Worm (Caenorhabditis elegans) whole organism, L2 larva: Measurements from ENCODE around the gene F38B7.2.

Source experiments
- ZK546.5 ChIP-seq: sonication (generic microtip); optimal IDR thresholded peaks from 2 replicates; lab custom pipeline; 2017; ENCODE audit warnings: missing biosample characterization, missing genetic modification characterization
- alr-1 ChIP-seq: fragments of 150-350 bp; optimal IDR thresholded peaks from 2 replicates; lab custom pipeline; 2014; ENCODE audit warnings: missing biosample characterization, missing genetic modification characterization
- elt-1 ChIP-seq: fragments of 150-350 bp; optimal IDR thresholded peaks from 2 replicates; lab custom pipeline; 2014; ENCODE audit warnings: missing biosample characterization, missing genetic modification characterization
- lin-11 ChIP-seq: fragments of 150-350 bp; sonication (generic microtip); optimal IDR thresholded peaks from 2 replicates; lab custom pipeline; 2014; ENCODE audit warnings: missing biosample characterization, missing genetic modification characterization, inconsistent platforms, mixed read lengths
- nhr-11 ChIP-seq: fragments of 150-350 bp; optimal IDR thresholded peaks from 2 replicates; lab custom pipeline; 2014; ENCODE audit warnings: missing biosample characterization, missing genetic modification characterization
- nhr-129 ChIP-seq: fragments of 150-350 bp; optimal IDR thresholded peaks from 2 replicates; lab custom pipeline; 2014; ENCODE audit warnings: missing biosample characterization, missing genetic modification characterization
- nhr-237 ChIP-seq: fragments of 150-350 bp; optimal IDR thresholded peaks from 2 replicates; lab custom pipeline; 2014; ENCODE audit warnings: missing biosample characterization, missing genetic modification characterization
- sma-9 ChIP-seq, 2 experiments: fragments of 150-350 bp in 1 of 2; sonication (generic microtip) in 1 of 2; optimal IDR thresholded peaks; 2 replicates each; lab custom pipeline; 2014 to 2016; ENCODE audit warnings: missing genetic modification characterization in 2 of 2, mild to moderate bottlenecking in 1 of 2, missing biosample characterization in 1 of 2, missing compliant biosample characterization in 1 of 2, missing genetic modification reagents in 1 of 2, moderate library complexity in 1 of 2
- unc-62 ChIP-seq: fragments of 150-350 bp; optimal IDR thresholded peaks from 2 replicates; lab custom pipeline; 2014; ENCODE audit warnings: missing biosample characterization, missing genetic modification reagents, missing genetic modification characterization
- ztf-11 ChIP-seq: sonication (generic microtip); optimal IDR thresholded peaks from 2 replicates; lab custom pipeline; 2017; ENCODE audit warnings: missing biosample characterization, missing genetic modification characterization

ce11 chrV:11580826-11581225, 37.1 kb downstream of the F38B7.2 start, which contains the start of gene srx-90:
- TF ChIP-seq alr-1 (tag; lab: Kevin White, UChicago) = no peak
- TF ChIP-seq nhr-129 (tag; lab: Kevin White, UChicago) = no peak
- no peak for TF ChIP-seq lin-11 (tag; lab: Kevin White, UChicago)
- no peak for TF ChIP-seq elt-1
- no peak for TF ChIP-seq unc-62 (GFP tag; lab: Kevin White, UChicago)
- TF ChIP-seq ZK546.5 (tag; lab: Kevin White, UChicago) = no peak
- no peak for TF ChIP-seq sma-9 (GFP tag; optimal IDR thresholded peaks at IDR 0.05; lab: Kevin White, UChicago)
- TF ChIP-seq sma-9 (tag; optimal IDR thresholded peaks at IDR 0.05; lab: Kevin White, UChicago) = no peak
- no peak for TF ChIP-seq ztf-11 (tag; lab: Kevin White, UChicago)
- TF ChIP-seq nhr-237 (tag; lab: Kevin White, UChicago) = no peak
- TF ChIP-seq nhr-11 (tag; lab: Kevin White, UChicago) = no peak
